Worm (Caenorhabditis elegans): ENCODE data around the gene F09F7.6.

DNA sequence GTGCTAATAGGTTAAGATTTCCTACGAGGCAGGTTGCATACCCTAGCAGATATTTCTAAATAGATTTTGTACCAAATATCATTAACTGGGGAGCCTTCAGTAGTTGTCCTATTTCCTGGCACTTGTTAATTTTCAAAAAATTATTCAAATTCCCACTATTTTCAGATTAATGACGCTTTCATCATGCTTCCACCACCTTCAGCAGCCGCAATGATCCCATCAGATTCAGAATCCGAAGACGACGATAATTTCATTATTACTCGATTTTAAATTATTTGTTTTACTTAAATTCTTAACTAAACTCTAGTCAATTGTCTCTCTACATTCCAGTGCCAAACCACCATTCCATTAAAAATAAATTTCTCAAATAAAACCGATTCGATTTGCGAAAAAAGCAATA lies 1.1 kb downstream of the F09F7.6 start:
- no peak for TF ChIP-seq ama-1 (optimal IDR thresholded peaks at IDR 0.05)
- TF ChIP-seq F13C5.2 (tag; optimal IDR thresholded peaks at IDR 0.05), result no peak
- TF ChIP-seq flt-1 (GFP tag; IDR thresholded peaks at IDR 0.05), result no peak
- no peak for TF ChIP-seq scrt-1 (GFP tag; IDR thresholded peaks at IDR 0.05)
- no peak for TF ChIP-seq hnd-1 (tag; optimal IDR thresholded peaks at IDR 0.05)
- TF ChIP-seq hmg-4 (GFP tag; optimal IDR thresholded peaks at IDR 0.05), result no peak
- TF ChIP-seq ets-7 (tag; optimal IDR thresholded peaks at IDR 0.05), result no peak
- no peak for TF ChIP-seq tra-4 (tag; optimal IDR thresholded peaks at IDR 0.05)
- TF ChIP-seq tbx-37 (GFP tag; conservative IDR thresholded peaks at IDR 0.05), result no peak
- no peak for TF ChIP-seq sea-1 (GFP tag; conservative IDR thresholded peaks at IDR 0.05)
- TF ChIP-seq aly-1 (tag; optimal IDR thresholded peaks at IDR 0.05), result no peak
